Worm (Caenorhabditis elegans): ENCODE measurements around the gene C44B7.11.

DNA sequence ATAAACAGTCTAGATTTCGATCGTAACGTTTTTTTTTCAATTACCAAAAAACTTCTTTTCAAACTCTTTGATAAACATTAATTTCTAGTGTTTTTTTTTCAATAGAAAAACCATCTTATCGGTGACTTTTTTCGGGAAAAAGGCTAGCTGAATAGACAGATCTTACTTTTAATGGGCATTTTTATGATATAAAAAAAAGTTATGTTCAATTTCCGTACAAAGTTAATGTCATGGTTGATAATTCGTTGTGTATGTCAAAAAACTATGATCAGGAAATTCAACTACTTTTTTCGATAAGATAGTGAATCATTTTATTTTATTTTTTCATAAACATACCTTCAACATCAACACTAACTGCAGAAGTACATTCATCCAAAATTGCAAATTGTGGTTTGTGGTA is 12.8 kb downstream of the C44B7.11 start:
- TF ChIP-seq him-1 (tag; optimal IDR thresholded peaks at IDR 0.05) (no peak), W03F9.2 (tag; optimal IDR thresholded peaks at IDR 0.05) (no peak), dao-5 (tag; optimal IDR thresholded peaks at IDR 0.05) (no peak)

Data from whole organism, L4/young adult.